Fruit fly (Drosophila melanogaster) whole organism, prepupa: Measurements from ENCODE around the gene CG3982.

ENCODE experiments used
- Blimp-1 ChIP-seq: fragments of 200-800 bp; sonication (Bioruptor generic); optimal IDR thresholded peaks from 3 replicates; lab custom pipeline; 2017; ENCODE audit warnings: missing biosample characterization, missing genetic modification characterization, mild to moderate bottlenecking, moderate library complexity, missing genetic modification reagents
- CG10631 ChIP-seq: fragments of 200-800 bp; sonication (Bioruptor generic); optimal IDR thresholded peaks from 2 replicates; lab custom pipeline; 2016; ENCODE audit warnings: missing biosample characterization, missing genetic modification characterization
- CG11294 ChIP-seq: fragments of 200-800 bp; sonication (Bioruptor generic); IDR thresholded peaks from 2 replicates; pipeline ENCODE4 v1.3.6; 2022; ENCODE audit warnings: missing biosample characterization, missing genetic modification characterization
- CG11762 ChIP-seq: fragments of 200-800 bp; sonication (Bioruptor generic); optimal IDR thresholded peaks from 3 replicates; lab custom pipeline; 2016; ENCODE audit warnings: missing biosample characterization, missing genetic modification characterization; ENCODE audit not compliant: insufficient read depth
- CG15336 ChIP-seq: fragments of 200-800 bp; sonication (Bioruptor generic); IDR thresholded peaks from 2 replicates; pipeline ENCODE4 v1.3.6; 2022; ENCODE audit warnings: missing biosample characterization, missing genetic modification characterization
- CG1621 ChIP-seq: fragments of 200-800 bp; sonication (Bioruptor generic); optimal IDR thresholded peaks from 3 replicates; lab custom pipeline; 2018; ENCODE audit warnings: missing biosample characterization, mild to moderate bottlenecking, missing genetic modification characterization
- CG16779 ChIP-seq: fragments of 200-800 bp; sonication (Bioruptor generic); optimal IDR thresholded peaks from 3 replicates; lab custom pipeline; 2017; ENCODE audit warnings: missing biosample characterization, mild to moderate bottlenecking, missing genetic modification characterization
- CG3032 ChIP-seq: fragments of 200-800 bp; optimal IDR thresholded peaks from 2 replicates; lab custom pipeline; 2019; ENCODE audit warnings: missing biosample characterization, mild to moderate bottlenecking, missing genetic modification characterization, moderate library complexity
- CG31627 ChIP-seq: fragments of 200-800 bp; sonication (Bioruptor generic); optimal IDR thresholded peaks from 3 replicates; lab custom pipeline; 2016; ENCODE audit warnings: missing biosample characterization, missing genetic modification characterization
- CG32006 ChIP-seq: fragments of 200-800 bp; sonication (Bioruptor generic); optimal IDR thresholded peaks from 3 replicates; lab custom pipeline; 2017; ENCODE audit warnings: missing biosample characterization, mild to moderate bottlenecking, missing genetic modification characterization
- CG34406 ChIP-seq: fragments of 200-800 bp; sonication (Bioruptor generic); optimal IDR thresholded peaks from 3 replicates; lab custom pipeline; 2016; ENCODE audit warnings: missing biosample characterization, missing genetic modification characterization
- CG3919 ChIP-seq: fragments of 200-800 bp; sonication (Bioruptor generic); optimal IDR thresholded peaks from 3 replicates; lab custom pipeline; 2016; ENCODE audit warnings: missing biosample characterization, missing genetic modification characterization
- CG4318 ChIP-seq: fragments of 200-800 bp; sonication (Bioruptor generic); optimal IDR thresholded peaks from 3 replicates; lab custom pipeline; 2017; ENCODE audit warnings: missing biosample characterization, mild to moderate bottlenecking, missing genetic modification characterization
- CG6276 ChIP-seq: fragments of 200-800 bp; sonication (Bioruptor generic); optimal IDR thresholded peaks from 2 replicates; lab custom pipeline; 2017; ENCODE audit warnings: missing biosample characterization, mild to moderate bottlenecking, missing genetic modification characterization
- CG6792 ChIP-seq: fragments of 200-800 bp; sonication (Bioruptor generic); optimal IDR thresholded peaks from 3 replicates; lab custom pipeline; 2016; ENCODE audit warnings: missing biosample characterization, missing genetic modification characterization
- CG6808 ChIP-seq: fragments of 200-800 bp; sonication (Bioruptor generic); optimal IDR thresholded peaks from 3 replicates; lab custom pipeline; 2017; ENCODE audit warnings: missing biosample characterization, missing genetic modification characterization, mild to moderate bottlenecking, moderate library complexity, missing genetic modification reagents
- CG6854 ChIP-seq: fragments of 200-800 bp; sonication (Bioruptor generic); optimal IDR thresholded peaks from 2 replicates; lab custom pipeline; 2017; ENCODE audit warnings: missing biosample characterization, mild to moderate bottlenecking, missing genetic modification characterization
- CG7368 ChIP-seq: fragments of 200-800 bp; sonication (Bioruptor generic); optimal IDR thresholded peaks from 3 replicates; lab custom pipeline; 2016; ENCODE audit warnings: missing biosample characterization, missing genetic modification characterization
- CG8119 ChIP-seq: fragments of 200-800 bp; sonication (Bioruptor generic); IDR thresholded peaks from 3 replicates; pipeline ENCODE4 v1.3.6; 2022; ENCODE audit warnings: missing biosample characterization, missing genetic modification characterization
- Eip75B ChIP-seq: fragments of 200-800 bp; sonication (Bioruptor generic); optimal IDR thresholded peaks from 3 replicates; lab custom pipeline; 2016; ENCODE audit warnings: missing biosample characterization, missing genetic modification characterization
- Eip78C ChIP-seq: fragments of 200-800 bp; sonication (Bioruptor generic); peaks from one replicate; lab custom pipeline; 2016; ENCODE audit warnings: missing biosample characterization, missing genetic modification characterization
- Eip93F ChIP-seq: fragments of 200-800 bp; sonication (Bioruptor generic); optimal IDR thresholded peaks from 2 replicates; lab custom pipeline; 2016; ENCODE audit warnings: missing biosample characterization, mild to moderate bottlenecking, missing genetic modification characterization
- Ets21C ChIP-seq: fragments of 200-800 bp; sonication (Bioruptor generic); optimal IDR thresholded peaks from 3 replicates; lab custom pipeline; 2016; ENCODE audit warnings: missing biosample characterization, missing genetic modification characterization
- Hr38 ChIP-seq: sonication (Bioruptor generic); optimal IDR thresholded peaks from 2 replicates; lab custom pipeline; 2016; ENCODE audit warnings: missing biosample characterization, missing genetic modification characterization
- Hr39 ChIP-seq: fragments of 200-800 bp; sonication (Bioruptor generic); optimal IDR thresholded peaks from 2 replicates; lab custom pipeline; 2016; ENCODE audit warnings: missing biosample characterization, missing genetic modification characterization
- Hr4 ChIP-seq: fragments of 200-800 bp; sonication (Bioruptor generic); optimal IDR thresholded peaks from 3 replicates; lab custom pipeline; 2016; ENCODE audit warnings: missing biosample characterization, missing genetic modification characterization
- Lpt ChIP-seq: fragments of 200-800 bp; sonication (Bioruptor generic); optimal IDR thresholded peaks from 3 replicates; lab custom pipeline; 2016; ENCODE audit warnings: missing biosample characterization, missing genetic modification characterization
- Sox102F ChIP-seq: fragments of 200-800 bp; sonication (Bioruptor generic); optimal IDR thresholded peaks from 2 replicates; lab custom pipeline; 2016; ENCODE audit warnings: missing biosample characterization, mild to moderate bottlenecking, missing genetic modification characterization
- Sox14 ChIP-seq: fragments of 200-800 bp; sonication (Bioruptor generic); optimal IDR thresholded peaks from 3 replicates; lab custom pipeline; 2016; ENCODE audit warnings: missing biosample characterization, missing genetic modification characterization
- Sox15 ChIP-seq: fragments of 200-800 bp; sonication (Bioruptor generic); optimal IDR thresholded peaks from 3 replicates; lab custom pipeline; 2016; ENCODE audit warnings: missing biosample characterization, missing genetic modification characterization
- achi ChIP-seq: fragments of 200-800 bp; sonication (Bioruptor generic); optimal IDR thresholded peaks from 3 replicates; lab custom pipeline; 2016; ENCODE audit warnings: missing biosample characterization, missing genetic modification characterization
- cyc ChIP-seq: fragments of 200-800 bp; sonication (Bioruptor generic); optimal IDR thresholded peaks from 3 replicates; lab custom pipeline; 2016; ENCODE audit warnings: missing biosample characterization, missing genetic modification characterization
- dac ChIP-seq: fragments of 200-800 bp; sonication (Bioruptor generic); optimal IDR thresholded peaks from 2 replicates; lab custom pipeline; 2017; ENCODE audit warnings: missing biosample characterization, mild to moderate bottlenecking, missing genetic modification characterization
- dsx ChIP-seq: fragments of 200-800 bp; optimal IDR thresholded peaks from 3 replicates; lab custom pipeline; 2019; ENCODE audit warnings: missing biosample characterization, mild to moderate bottlenecking, missing genetic modification characterization, moderate library complexity; ENCODE audit not compliant: poor library complexity, severe bottlenecking
- esn ChIP-seq: fragments of 200-800 bp; sonication (Bioruptor generic); optimal IDR thresholded peaks from 2 replicates; lab custom pipeline; 2016; ENCODE audit warnings: missing biosample characterization, mild to moderate bottlenecking, missing genetic modification characterization, moderate library complexity
- fd59A ChIP-seq: fragments of 200-800 bp; sonication (Bioruptor generic); optimal IDR thresholded peaks from 2 replicates; lab custom pipeline; 2017; ENCODE audit warnings: missing biosample characterization, mild to moderate bottlenecking, missing genetic modification characterization, missing genetic modification reagents
- fd85E ChIP-seq: fragments of 200-800 bp; sonication (Bioruptor generic); optimal IDR thresholded peaks from 3 replicates; lab custom pipeline; 2016; ENCODE audit warnings: missing biosample characterization, missing genetic modification characterization
- fkh ChIP-seq: fragments of 200-800 bp; sonication (Bioruptor generic); optimal IDR thresholded peaks from 3 replicates; lab custom pipeline; 2017; ENCODE audit warnings: missing biosample characterization, mild to moderate bottlenecking, missing genetic modification characterization, moderate library complexity
- lz ChIP-seq: fragments of 200-800 bp; sonication (Bioruptor generic); optimal IDR thresholded peaks from 3 replicates; lab custom pipeline; 2016; ENCODE audit warnings: missing biosample characterization, missing genetic modification characterization
- net ChIP-seq: fragments of 200-800 bp; sonication (Bioruptor generic); optimal IDR thresholded peaks from 3 replicates; lab custom pipeline; 2016; ENCODE audit warnings: missing biosample characterization, missing genetic modification characterization
- pdm3 ChIP-seq: fragments of 200-800 bp; sonication (Bioruptor generic); optimal IDR thresholded peaks from 3 replicates; lab custom pipeline; 2016; ENCODE audit warnings: missing biosample characterization, missing genetic modification characterization
- salr ChIP-seq, 2 experiments: fragments of 200-800 bp; sonication (Bioruptor generic); optimal IDR thresholded peaks; 3 replicates each; lab custom pipeline; 2016 to 2018; ENCODE audit warnings: missing biosample characterization in 2 of 2, missing genetic modification characterization in 2 of 2, mild to moderate bottlenecking in 1 of 2
- ss ChIP-seq, 2 experiments: fragments of 200-800 bp; sonication (Bioruptor generic); optimal IDR thresholded peaks; 2 replicates in 1 of 2; 3 replicates in 1 of 2; lab custom pipeline; 2017 to 2018; ENCODE audit warnings: mild to moderate bottlenecking in 2 of 2, missing biosample characterization in 2 of 2, missing genetic modification characterization in 2 of 2, moderate library complexity in 1 of 2
- svp ChIP-seq: fragments of 200-800 bp; sonication (Bioruptor generic); peaks from one replicate; lab custom pipeline; 2016; ENCODE audit warnings: missing biosample characterization, missing genetic modification characterization
- topi ChIP-seq: fragments of 200-800 bp; sonication (Bioruptor generic); optimal IDR thresholded peaks from 3 replicates; lab custom pipeline; 2016; ENCODE audit warnings: missing biosample characterization, missing genetic modification characterization
- vri ChIP-seq: fragments of 200-800 bp; sonication (Bioruptor generic); optimal IDR thresholded peaks from 3 replicates; lab custom pipeline; 2016; ENCODE audit warnings: missing biosample characterization, mild to moderate bottlenecking, missing genetic modification characterization

CG3982 gene

dm6 chr3L:9423757-9424527 is 6.8 kb upstream of the CG3982 start:
- peak; percentile 69 for TF ChIP-seq vri (GFP tag; lab: Kevin White, UChicago)
- TF ChIP-seq Hr4, result no peak
- no peak for TF ChIP-seq Eip78C (GFP tag; lab: Kevin White, UChicago)
- peak; percentile 73 for TF ChIP-seq svp (GFP tag; lab: Kevin White, UChicago)
- TF ChIP-seq ss (GFP tag; optimal IDR thresholded peaks at IDR 0.05; lab: Kevin White, UChicago), result no peak
- TF ChIP-seq pdm3, result no peak
- TF ChIP-seq CG15336, result no peak
- no peak for TF ChIP-seq Sox102F (GFP tag; lab: Kevin White, UChicago)
- no peak for TF ChIP-seq CG32006 (GFP tag; lab: Kevin White, UChicago)
- no peak for TF ChIP-seq CG34406 (GFP tag; lab: Kevin White, UChicago)
- no peak for TF ChIP-seq achi (GFP tag; lab: Kevin White, UChicago)
- TF ChIP-seq topi, result no peak

- peak; percentile 99 for TF ChIP-seq CG8119 (GFP tag; lab: Robert Waterston, UW)
- TF ChIP-seq CG16779 (tag; lab: Kevin White, UChicago), result peak; percentile 98
- peak; percentile 94 for TF ChIP-seq CG4318
- TF ChIP-seq CG31627 (GFP tag; lab: Kevin White, UChicago), result peak; percentile 99
- TF ChIP-seq Sox14 (GFP tag; lab: Kevin White, UChicago), result peak; percentile 99
- TF ChIP-seq pdm3, result peak; percentile 99
- peak; percentile 97 for TF ChIP-seq dsx (GFP tag; lab: Kevin White, UChicago)
- peak; percentile 97 for TF ChIP-seq CG11294 (GFP tag; lab: Robert Waterston, UW)
- TF ChIP-seq achi (GFP tag; lab: Kevin White, UChicago), result peak; percentile 98
- TF ChIP-seq CG10631 (GFP tag; lab: Kevin White, UChicago), result peak; percentile 99
- peak; percentile 99 for TF ChIP-seq Eip75B
- TF ChIP-seq lz (GFP tag; lab: Kevin White, UChicago), result peak; percentile 99
- peak; percentile 99 for TF ChIP-seq Hr4
- peak; percentile 97 for TF ChIP-seq Ets21C (GFP tag; lab: Kevin White, UChicago)
- peak; percentile 100 for TF ChIP-seq Eip78C (GFP tag; lab: Kevin White, UChicago)
- TF ChIP-seq esn (GFP tag; lab: Kevin White, UChicago), result peak; percentile 100
- TF ChIP-seq CG3919, result peak; percentile 99
- peak; percentile 92 for TF ChIP-seq fkh (GFP tag; lab: Kevin White, UChicago)
- TF ChIP-seq CG6792 (GFP tag; lab: Kevin White, UChicago), result peak; percentile 99
- TF ChIP-seq Blimp-1 (GFP tag; lab: Kevin White, UChicago), result peak; percentile 96
- TF ChIP-seq Lpt (GFP tag; lab: Kevin White, UChicago), result peak; percentile 97
- peak; percentile 98 for TF ChIP-seq CG6276 (GFP tag; lab: Kevin White, UChicago)
- peak; percentile 99 for TF ChIP-seq cyc
- peak; percentile 100 for TF ChIP-seq Sox102F (GFP tag; lab: Kevin White, UChicago)
- TF ChIP-seq CG1621 (tag; lab: Kevin White, UChicago), result peak; percentile 97
- TF ChIP-seq CG7368 (GFP tag; lab: Kevin White, UChicago), result peak; percentile 99
- peak; percentile 95 for TF ChIP-seq CG6808 (GFP tag; lab: Kevin White, UChicago)
- TF ChIP-seq Hr39, result peak; percentile 99
- peak; percentile 93 for TF ChIP-seq dac (GFP tag; lab: Kevin White, UChicago)
- peak; percentile 98 for TF ChIP-seq CG11762 (GFP tag; lab: Kevin White, UChicago)
- TF ChIP-seq Hr38 (GFP tag; lab: Kevin White, UChicago), result peak; percentile 21
- peak; percentile 98 for TF ChIP-seq Sox15 (GFP tag; lab: Kevin White, UChicago)
- peak; percentile 99 for TF ChIP-seq topi
- peak; percentile 95 to 96 for TF ChIP-seq salr (GFP tag; optimal IDR thresholded peaks at IDR 0.05; lab: Kevin White, UChicago)
- peak; percentile 99 for TF ChIP-seq CG32006 (GFP tag; lab: Kevin White, UChicago)
- peak; percentile 95 for TF ChIP-seq fd59A (GFP tag; lab: Kevin White, UChicago)
- TF ChIP-seq CG6854 (GFP tag; lab: Kevin White, UChicago), result peak; percentile 99
- peak; percentile 97 for TF ChIP-seq CG3032
- peak; percentile 99 for TF ChIP-seq Eip93F (GFP tag; lab: Kevin White, UChicago)
- TF ChIP-seq net (GFP tag; lab: Kevin White, UChicago), result peak; percentile 99
- TF ChIP-seq fd85E (GFP tag; lab: Kevin White, UChicago), result peak; percentile 97
Measured at dm6 chr3L:9422636-9423419, 5.6 kb upstream of the CG3982 start, which contains the start of gene aay. aay (plus strand) TSS chr3L:9423253.
